Worm (Caenorhabditis elegans): ENCODE measurements around the gene srr-2.

DNA sequence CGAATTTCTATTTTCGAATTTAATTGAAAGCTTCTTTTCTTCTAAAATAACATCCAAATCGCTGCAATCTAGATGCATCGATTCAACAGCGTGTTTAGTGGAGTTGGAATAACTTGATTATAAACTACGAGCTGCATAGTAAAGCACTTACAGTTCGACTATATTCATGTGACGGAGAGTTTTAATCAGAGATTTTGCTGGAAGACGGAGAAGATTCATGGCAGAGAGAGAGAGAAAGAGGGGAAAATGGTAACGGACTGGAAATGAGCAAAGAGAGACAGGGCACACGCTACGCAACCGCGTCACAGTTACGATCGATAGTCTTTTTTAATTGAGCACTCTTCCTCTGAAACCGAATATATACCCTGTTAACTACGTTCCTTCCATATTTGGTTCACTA lies 16.5 kb upstream of the srr-2 start, which contains the start of gene fbxb-116:
- TF ChIP-seq B0336.3 (GFP tag; IDR thresholded peaks at IDR 0.05) (no peak), lag-1 (GFP tag; IDR thresholded peaks at IDR 0.05) (no peak)

All from whole organism, young adult.